Fruit fly (Drosophila melanogaster): ENCODE results near the gene CG42752.

CG42752 gene

dm6 chr2L:18693877-18694723, 45.8 kb downstream of the CG42752 start (continued):
- TF ChIP-seq CG17612 (GFP tag; IDR thresholded peaks at IDR 0.05) = 0 out of 2 replicates have a peak, but pooled peaks have one; percentile 12
- no peak for TF ChIP-seq Dll (GFP tag; IDR thresholded peaks at IDR 0.05; ENCODE audit: partially characterized antibody)
- peak; percentile 81 for TF ChIP-seq CG11456 (GFP tag; IDR thresholded peaks at IDR 0.05)
- TF ChIP-seq vfl (GFP tag; optimal IDR thresholded peaks at IDR 0.05) = peak; percentile 1
- no peak for TF ChIP-seq Usf (GFP tag; optimal IDR thresholded peaks at IDR 0.05)
- TF ChIP-seq Doc3 (GFP tag; IDR thresholded peaks at IDR 0.05; ENCODE audit: partially characterized antibody) = no peak
- peak; percentile 60 for TF ChIP-seq CG13424 (tag; optimal IDR thresholded peaks at IDR 0.05)
- TF ChIP-seq emc (GFP tag; optimal IDR thresholded peaks at IDR 0.05) = no peak
- peak; percentile 37; the same call in 1 of the 2 replicates for TF ChIP-seq sob (GFP tag; IDR thresholded peaks at IDR 0.05)
- TF ChIP-seq ato (GFP tag; IDR thresholded peaks at IDR 0.05; ENCODE audit: partially characterized antibody) = no peak
- TF ChIP-seq CG11085 (GFP tag; IDR thresholded peaks at IDR 0.05) = 0 out of 2 replicates have a peak, but pooled peaks have one; percentile 38
- TF ChIP-seq CG10321 (GFP tag; IDR thresholded peaks at IDR 0.05) = peak; percentile 45; the same call in 1 of the 2 replicates
- no peak for TF ChIP-seq CG6791 (GFP tag; IDR thresholded peaks at IDR 0.05; ENCODE audit: partially characterized antibody)
- peak; percentile 73; the same call in 1 of the 2 replicates for TF ChIP-seq E2f2 (GFP tag; IDR thresholded peaks at IDR 0.05)
- TF ChIP-seq run (tag; optimal IDR thresholded peaks at IDR 0.05) = no peak
- peak; percentile 80 for TF ChIP-seq Rfx (GFP tag; IDR thresholded peaks at IDR 0.05)
- TF ChIP-seq CG7372 (GFP tag; IDR thresholded peaks at IDR 0.05) = no peak
- peak; percentile 57 for TF ChIP-seq CG12155 (GFP tag; optimal IDR thresholded peaks at IDR 0.05)
- TF ChIP-seq NfI (GFP tag; optimal IDR thresholded peaks at IDR 0.05) = peak; percentile 77
- TF ChIP-seq Hmr (GFP tag; optimal IDR thresholded peaks at IDR 0.05) = peak; percentile 63
- peak; percentile 63 for TF ChIP-seq Ptx1 (GFP tag; IDR thresholded peaks at IDR 0.05)
- TF ChIP-seq CG31441 (GFP tag; IDR thresholded peaks at IDR 0.05) = peak; percentile 62; the same call in 1 of the 2 replicates
- peak; percentile 46 for TF ChIP-seq grau (tag; optimal IDR thresholded peaks at IDR 0.05)
- TF ChIP-seq CG10543 (GFP tag; optimal IDR thresholded peaks at IDR 0.05) = peak; percentile 79
- TF ChIP-seq abd-A (tag; optimal IDR thresholded peaks at IDR 0.05) = no peak
- TF ChIP-seq CG10959 (GFP tag; IDR thresholded peaks at IDR 0.05) = peak; percentile 31; the same call in 1 of the 2 replicates
- no peak for TF ChIP-seq hkb (optimal IDR thresholded peaks at IDR 0.05)
- TF ChIP-seq hkb (GFP tag; IDR thresholded peaks at IDR 0.05) = peak; percentile 67
- no peak for TF ChIP-seq CG10462 (GFP tag; optimal IDR thresholded peaks at IDR 0.05)
- TF ChIP-seq CG7786 (GFP tag; optimal IDR thresholded peaks at IDR 0.05) = peak; percentile 20
- TF ChIP-seq CG11560 (tag; IDR thresholded peaks at IDR 0.05) = no peak
- TF ChIP-seq CG32767 (GFP tag; IDR thresholded peaks at IDR 0.05) = no peak
- no peak for TF ChIP-seq crol (GFP tag; IDR thresholded peaks at IDR 0.05)
- TF ChIP-seq HLH3B (GFP tag; IDR thresholded peaks at IDR 0.05) = peak; percentile 52; the same call in 1 of the 2 replicates
- no peak for TF ChIP-seq cad (GFP tag; optimal IDR thresholded peaks at IDR 0.05)
- peak; percentile 52; the same call in 1 of the 2 replicates for TF ChIP-seq al (GFP tag; IDR thresholded peaks at IDR 0.05)
- TF ChIP-seq ac (GFP tag; optimal IDR thresholded peaks at IDR 0.05) = no peak
- TF ChIP-seq Hr51 (GFP tag; optimal IDR thresholded peaks at IDR 0.05) = peak; percentile 27 to 43
- no peak for TF ChIP-seq CG17912 (GFP tag; optimal IDR thresholded peaks at IDR 0.05)
- no peak for TF ChIP-seq zen2 (GFP tag; IDR thresholded peaks at IDR 0.05; ENCODE audit: partially characterized antibody)
- 0 out of 2 replicates have a peak, but pooled peaks have one; percentile 14 for TF ChIP-seq Gsc (GFP tag; IDR thresholded peaks at IDR 0.05)
- peak; percentile 12 for TF ChIP-seq btn (GFP tag; optimal IDR thresholded peaks at IDR 0.05)
- no peak for TF ChIP-seq gsb-n (tag; optimal IDR thresholded peaks at IDR 0.05)
- TF ChIP-seq dati (GFP tag; IDR thresholded peaks at IDR 0.05) = no peak
- peak; percentile 68; the same call in 2 of the 3 replicates for TF ChIP-seq H15 (GFP tag; IDR thresholded peaks at IDR 0.05)
- no peak for TF ChIP-seq CG13287 (GFP tag; IDR thresholded peaks at IDR 0.05; ENCODE audit: partially characterized antibody)
- TF ChIP-seq CG2202 (tag; optimal IDR thresholded peaks at IDR 0.05) = no peak
- peak; percentile 53 for TF ChIP-seq so (GFP tag; IDR thresholded peaks at IDR 0.05)
- TF ChIP-seq ssp (GFP tag; IDR thresholded peaks at IDR 0.05) = no peak

Measured in whole organism, embryonic.